Worm (Caenorhabditis elegans) whole organism, mixed stage, embryonic: ENCODE data around the gene prp-9.

Experiments
- snpc-4 ChIP-seq: fragments of 150-350 bp; optimal IDR thresholded peaks from 2 replicates; lab custom pipeline; 2014; ENCODE audit warnings: missing biosample characterization, missing genetic modification characterization
- unc-62 ChIP-seq: fragments of 150-350 bp; optimal IDR thresholded peaks from 2 replicates; lab custom pipeline; 2014; ENCODE audit warnings: missing biosample characterization, missing genetic modification reagents, missing genetic modification characterization

DNA sequence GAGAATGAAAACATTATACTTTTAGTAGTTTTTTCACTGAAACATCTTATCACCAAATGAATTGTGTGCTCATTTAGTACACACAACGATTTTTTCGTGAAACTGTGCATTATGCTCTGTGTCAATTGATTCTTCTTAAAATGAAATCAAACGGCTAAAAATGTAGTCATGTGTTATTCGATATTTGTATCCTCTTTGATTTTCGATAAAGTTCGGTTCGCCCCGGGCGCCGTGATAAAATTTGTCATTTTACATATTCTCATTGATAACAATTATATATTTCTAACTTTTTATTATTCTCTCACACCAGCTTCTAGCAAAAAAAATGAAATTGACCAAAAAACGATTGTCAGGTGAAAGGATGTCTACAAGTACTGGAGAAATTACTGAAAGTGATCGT is 10.5 kb downstream of the prp-9 start, which contains the start of gene ctg-2:
- no peak for TF ChIP-seq unc-62
- TF ChIP-seq snpc-4 (tag; lab: Kevin White, UChicago) = no peak
